In genomic region chrIV:6756374-6756773, ce11 we compare ENCODE assay signal across 3 worm cellular contexts.
A peak's percentile ranks its signal among the peaks of the same experiment; 100 is the strongest.
TF ChIP-seq lines count a peak whose summit lies in the region.

No protein-coding gene starts in this region.

TF ChIP-seq in whole organism, L1 larva, 84 proteins besides CTCF, POLR2A, EP300 and RAD21 (continued from another document and continues in another):
- TF ChIP-seq ceh-63 (GFP tag; optimal IDR thresholded peaks at IDR 0.05; lab: Kevin White, UChicago), result no peak
- peak; percentile 89 for TF ChIP-seq swsn-7 (tag; optimal IDR thresholded peaks at IDR 0.05; lab: Kevin White, UChicago)
- peak; percentile 90 for TF ChIP-seq mep-1 (tag; optimal IDR thresholded peaks at IDR 0.05; lab: Kevin White, UChicago)
- no peak for TF ChIP-seq sptf-1 (tag; optimal IDR thresholded peaks at IDR 0.05; lab: Kevin White, UChicago)
- TF ChIP-seq blmp-1 (tag; optimal IDR thresholded peaks at IDR 0.05; lab: Kevin White, UChicago), result peak; percentile 91
- no peak for TF ChIP-seq unc-98 (GFP tag; IDR thresholded peaks at IDR 0.05; lab: Robert Waterston, UW)
- no peak for TF ChIP-seq fkh-4 (tag; optimal IDR thresholded peaks at IDR 0.05; lab: Kevin White, UChicago; ENCODE audit: borderline replicate concordance)
- TF ChIP-seq nhr-12 (tag; optimal IDR thresholded peaks at IDR 0.05; lab: Kevin White, UChicago), result no peak
- peak; percentile 54 for TF ChIP-seq F16B12.6 (tag; optimal IDR thresholded peaks at IDR 0.05; lab: Kevin White, UChicago)
- TF ChIP-seq grh-1 (GFP tag; IDR thresholded peaks at IDR 0.05; lab: Robert Waterston, UW), result peak; percentile 41; the same call in 1 of the 2 replicates
- peak; percentile 66 for TF ChIP-seq snpc-4 (tag; optimal IDR thresholded peaks at IDR 0.05; lab: Kevin White, UChicago)
- no peak for TF ChIP-seq efl-3 (GFP tag; optimal IDR thresholded peaks at IDR 0.05; lab: Kevin White, UChicago)
- peak; percentile 91 for TF ChIP-seq nhr-47 (tag; optimal IDR thresholded peaks at IDR 0.05; lab: Kevin White, UChicago)
- TF ChIP-seq tlp-1 (tag; optimal IDR thresholded peaks at IDR 0.05; lab: Kevin White, UChicago), result no peak
- TF ChIP-seq nhr-237 (tag; optimal IDR thresholded peaks at IDR 0.05; lab: Kevin White, UChicago), result peak; percentile 69
- peak; percentile 37 for TF ChIP-seq ama-1 (optimal IDR thresholded peaks at IDR 0.05; lab: Kevin White, UChicago)
- no peak for TF ChIP-seq unc-62 (GFP tag; optimal IDR thresholded peaks at IDR 0.05; lab: Kevin White, UChicago)
- peak; percentile 82 to 86 for TF ChIP-seq lin-35 (GFP tag; optimal IDR thresholded peaks at IDR 0.05; lab: Kevin White, UChicago)
- TF ChIP-seq ceh-90 (tag; optimal IDR thresholded peaks at IDR 0.05; lab: Kevin White, UChicago), result peak; percentile 21
- no peak for TF ChIP-seq ets-5 (GFP tag; IDR thresholded peaks at IDR 0.05; lab: Robert Waterston, UW)
- peak; percentile 77 for TF ChIP-seq nhr-77 (tag; optimal IDR thresholded peaks at IDR 0.05; lab: Kevin White, UChicago)
- peak; percentile 15 for TF ChIP-seq aha-1 (tag; optimal IDR thresholded peaks at IDR 0.05; lab: Kevin White, UChicago)
- no peak for TF ChIP-seq ces-1 (GFP tag; optimal IDR thresholded peaks at IDR 0.05; lab: Kevin White, UChicago)
- TF ChIP-seq hlh-4 (tag; optimal IDR thresholded peaks at IDR 0.05; lab: Kevin White, UChicago), result no peak
- no peak for TF ChIP-seq C04F5.9 (tag; optimal IDR thresholded peaks at IDR 0.05; lab: Kevin White, UChicago)
- TF ChIP-seq dpl-1 (GFP tag; optimal IDR thresholded peaks at IDR 0.05; lab: Kevin White, UChicago), result peak; percentile 71 to 82 (median 75)
- TF ChIP-seq vab-15 (tag; optimal IDR thresholded peaks at IDR 0.05; lab: Kevin White, UChicago), result peak; percentile 10
- TF ChIP-seq mdl-1 (tag; optimal IDR thresholded peaks at IDR 0.05; lab: Kevin White, UChicago), result peak in 1 of 2 experiments; percentile 73
- TF ChIP-seq egl-13 (tag; optimal IDR thresholded peaks at IDR 0.05; lab: Kevin White, UChicago), result peak; percentile 88
- no peak for TF ChIP-seq pag-3 (tag; optimal IDR thresholded peaks at IDR 0.05; lab: Kevin White, UChicago; ENCODE audit: borderline replicate concordance, insufficient read depth)
- TF ChIP-seq unc-130 (tag; optimal IDR thresholded peaks at IDR 0.05; lab: Kevin White, UChicago), result peak; percentile 54
- peak; percentile 16 for TF ChIP-seq zag-1 (tag; optimal IDR thresholded peaks at IDR 0.05; lab: Kevin White, UChicago)
- TF ChIP-seq aly-2 (tag; optimal IDR thresholded peaks at IDR 0.05; lab: Kevin White, UChicago), result peak; percentile 30
- TF ChIP-seq unc-30 (tag; optimal IDR thresholded peaks at IDR 0.05; lab: Kevin White, UChicago), result no peak
- TF ChIP-seq elt-2 (tag; optimal IDR thresholded peaks at IDR 0.05; lab: Kevin White, UChicago), result peak; percentile 73
- peak; percentile 87 for TF ChIP-seq unc-86 (tag; optimal IDR thresholded peaks at IDR 0.05; lab: Kevin White, UChicago)
- TF ChIP-seq fkh-10 (GFP tag; optimal IDR thresholded peaks at IDR 0.05; lab: Kevin White, UChicago), result peak; percentile 83
- peak; percentile 76 for TF ChIP-seq lin-13 (GFP tag; optimal IDR thresholded peaks at IDR 0.05; lab: Kevin White, UChicago)
- TF ChIP-seq lin-39 (tag; optimal IDR thresholded peaks at IDR 0.05; lab: Kevin White, UChicago), result peak; percentile 21
- TF ChIP-seq nhr-90 (tag; optimal IDR thresholded peaks at IDR 0.05; lab: Kevin White, UChicago; ENCODE audit: poor library complexity), result peak; percentile 88
- peak; percentile 78 for TF ChIP-seq irx-1 (tag; optimal IDR thresholded peaks at IDR 0.05; lab: Kevin White, UChicago)
- peak; percentile 93 for TF ChIP-seq fkh-8 (tag; optimal IDR thresholded peaks at IDR 0.05; lab: Kevin White, UChicago)
- peak; percentile 44 for TF ChIP-seq mef-2 (tag; optimal IDR thresholded peaks at IDR 0.05; lab: Kevin White, UChicago)
- TF ChIP-seq snu-23 (GFP tag; optimal IDR thresholded peaks at IDR 0.05; lab: Kevin White, UChicago), result peak; percentile 92

TF ChIP-seq in whole organism, L3 larva, 47 proteins besides CTCF, POLR2A, EP300 and RAD21 (continued from another document):
- TF ChIP-seq nhr-25 (tag; optimal IDR thresholded peaks at IDR 0.05; lab: Kevin White, UChicago), result peak; percentile 57
- TF ChIP-seq lin-15B (tag; optimal IDR thresholded peaks at IDR 0.05; lab: Kevin White, UChicago), result peak; percentile 78
- peak; percentile 63 for TF ChIP-seq ceh-16 (tag; optimal IDR thresholded peaks at IDR 0.05; lab: Kevin White, UChicago)
- no peak for TF ChIP-seq mml-1 (tag; optimal IDR thresholded peaks at IDR 0.05; lab: Kevin White, UChicago)
- no peak for TF ChIP-seq ceh-9 (tag; optimal IDR thresholded peaks at IDR 0.05; lab: Kevin White, UChicago)
- peak; percentile 48 for TF ChIP-seq R02D3.7 (tag; optimal IDR thresholded peaks at IDR 0.05; lab: Kevin White, UChicago)
- TF ChIP-seq eor-1 (tag; optimal IDR thresholded peaks at IDR 0.05; lab: Kevin White, UChicago), result no peak
- TF ChIP-seq pha-4 (tag; optimal IDR thresholded peaks at IDR 0.05; lab: Kevin White, UChicago), result peak; percentile 89
- TF ChIP-seq unc-62 (GFP tag; optimal IDR thresholded peaks at IDR 0.05; lab: Kevin White, UChicago), result peak; percentile 58
- no peak for TF ChIP-seq nhr-11 (tag; optimal IDR thresholded peaks at IDR 0.05; lab: Kevin White, UChicago)
- no peak for TF ChIP-seq ZK546.5 (tag; optimal IDR thresholded peaks at IDR 0.05; lab: Kevin White, UChicago)
- TF ChIP-seq nhr-237 (tag; optimal IDR thresholded peaks at IDR 0.05; lab: Kevin White, UChicago), result no peak
- TF ChIP-seq nhr-77 (tag; optimal IDR thresholded peaks at IDR 0.05; lab: Kevin White, UChicago), result peak; percentile 10
- peak; percentile 47 for TF ChIP-seq zag-1 (tag; optimal IDR thresholded peaks at IDR 0.05; lab: Kevin White, UChicago)
- peak; percentile 71 for TF ChIP-seq egl-5 (tag; optimal IDR thresholded peaks at IDR 0.05; lab: Kevin White, UChicago)
- TF ChIP-seq hmg-11 (tag; optimal IDR thresholded peaks at IDR 0.05; lab: Kevin White, UChicago), result peak; percentile 95
- peak; percentile 74 for TF ChIP-seq lin-39 (tag; optimal IDR thresholded peaks at IDR 0.05; lab: Kevin White, UChicago)
- TF ChIP-seq daf-12 (tag; optimal IDR thresholded peaks at IDR 0.05; lab: Kevin White, UChicago), result no peak
- TF ChIP-seq ztf-11 (tag; optimal IDR thresholded peaks at IDR 0.05; lab: Kevin White, UChicago), result no peak
- TF ChIP-seq fkh-10 (GFP tag; optimal IDR thresholded peaks at IDR 0.05; lab: Kevin White, UChicago), result peak; percentile 76
- peak; percentile 92 for TF ChIP-seq nfya-1 (tag; optimal IDR thresholded peaks at IDR 0.05; lab: Kevin White, UChicago; ENCODE audit: insufficient read depth)
- peak; percentile 68 for TF ChIP-seq lsy-12 (tag; optimal IDR thresholded peaks at IDR 0.05; lab: Kevin White, UChicago)
- TF ChIP-seq elt-1 (tag; optimal IDR thresholded peaks at IDR 0.05; lab: Kevin White, UChicago), result peak; percentile 14
- peak; percentile 68 for TF ChIP-seq ama-1 (optimal IDR thresholded peaks at IDR 0.05; lab: Kevin White, UChicago)
- TF ChIP-seq ceh-82 (tag; optimal IDR thresholded peaks at IDR 0.05; lab: Kevin White, UChicago), result no peak
- TF ChIP-seq nhr-23 (tag; optimal IDR thresholded peaks at IDR 0.05; lab: Kevin White, UChicago), result peak; percentile 90
- TF ChIP-seq ztf-4 (tag; optimal IDR thresholded peaks at IDR 0.05; lab: Kevin White, UChicago), result no peak
- TF ChIP-seq nhr-28 (tag; optimal IDR thresholded peaks at IDR 0.05; lab: Kevin White, UChicago), result no peak

TF ChIP-seq in whole organism, young adult, 124 proteins besides CTCF, POLR2A, EP300 and RAD21 (continued from another document and continues in another):
- TF ChIP-seq ama-1 (optimal IDR thresholded peaks at IDR 0.05; lab: Kevin White, UChicago) (no peak), ama-1 (GFP tag; optimal IDR thresholded peaks at IDR 0.05; lab: Kevin White, UChicago) (peak in 1 of 2 experiments; percentile 39), pbrm-1 (GFP tag; IDR thresholded peaks at IDR 0.05; lab: Robert Waterston, UW) (peak; percentile 93), snpc-4 (GFP tag; optimal IDR thresholded peaks at IDR 0.05; lab: Kevin White, UChicago) (peak; percentile 84), snpc-4 (tag; optimal IDR thresholded peaks at IDR 0.05; lab: Kevin White, UChicago) (peak; percentile 80 to 92 (median 85)), F23B12.7 (tag; optimal IDR thresholded peaks at IDR 0.05; lab: Kevin White, UChicago; ENCODE audit: insufficient read depth) (peak; percentile 85), ccch-3 (GFP tag; optimal IDR thresholded peaks at IDR 0.05; lab: Kevin White, UChicago) (no peak), tbx-9 (tag; optimal IDR thresholded peaks at IDR 0.05; lab: Kevin White, UChicago; ENCODE audit: borderline replicate concordance) (no peak), repo-1 (tag; optimal IDR thresholded peaks at IDR 0.05; lab: Kevin White, UChicago) (peak; percentile 70), madf-6 (GFP tag; IDR thresholded peaks at IDR 0.05; lab: Robert Waterston, UW) (peak; percentile 99), Y53F4B.3 (GFP tag; IDR thresholded peaks at IDR 0.05; lab: Robert Waterston, UW) (no peak; the same call in 1 of the 2 replicates), F37B4.10 (GFP tag; IDR thresholded peaks at IDR 0.05; lab: Robert Waterston, UW) (no peak), ztf-3 (GFP tag; optimal IDR thresholded peaks at IDR 0.05; lab: Kevin White, UChicago) (no peak), tbp1 (GFP tag; optimal IDR thresholded peaks at IDR 0.05; lab: Kevin White, UChicago) (peak; percentile 75), attf-5 (GFP tag; optimal IDR thresholded peaks at IDR 0.05; lab: Kevin White, UChicago) (peak; percentile 93), ztf-28 (GFP tag; IDR thresholded peaks at IDR 0.05; lab: Robert Waterston, UW) (no peak), lag-1 (GFP tag; IDR thresholded peaks at IDR 0.05; lab: Robert Waterston, UW) (no peak), hsf-1 (GFP tag; IDR thresholded peaks at IDR 0.05; lab: Robert Waterston, UW) (peak; percentile 87), hmg-1.2 (GFP tag; IDR thresholded peaks at IDR 0.05; lab: Robert Waterston, UW) (peak; percentile 87), ceh-79 (tag; optimal IDR thresholded peaks at IDR 0.05; lab: Kevin White, UChicago) (no peak), ets-4 (GFP tag; optimal IDR thresholded peaks at IDR 0.05; lab: Kevin White, UChicago) (peak; percentile 28), hrde-1 (tag; optimal IDR thresholded peaks at IDR 0.05; lab: Kevin White, UChicago; ENCODE audit: borderline replicate concordance) (peak; percentile 55), B0035.1 (tag; optimal IDR thresholded peaks at IDR 0.05; lab: Kevin White, UChicago) (no peak), ceh-58 (GFP tag; IDR thresholded peaks at IDR 0.05; lab: Robert Waterston, UW) (no peak), cebp-1 (GFP tag; IDR thresholded peaks at IDR 0.05; lab: Robert Waterston, UW) (peak; percentile 92), cebp-1 (tag; optimal IDR thresholded peaks at IDR 0.05; lab: Kevin White, UChicago) (peak; percentile 98), tlf-1 (GFP tag; optimal IDR thresholded peaks at IDR 0.05; lab: Kevin White, UChicago) (peak; percentile 91), ztf-22 (GFP tag; optimal IDR thresholded peaks at IDR 0.05; lab: Kevin White, UChicago) (peak; percentile 60), hmg-20 (GFP tag; IDR thresholded peaks at IDR 0.05; lab: Robert Waterston, UW) (peak; percentile 87), mes-4 (tag; optimal IDR thresholded peaks at IDR 0.05; lab: Kevin White, UChicago) (no peak), cebp-2 (GFP tag; IDR thresholded peaks at IDR 0.05; lab: Robert Waterston, UW) (0 out of 2 replicates have a peak, but pooled peaks have one; percentile 45), aptf-2 (GFP tag; conservative IDR thresholded peaks at IDR 0.05; lab: Robert Waterston, UW) (0 out of 2 replicates have a peak, but pooled peaks have one; percentile 67), rpc-1 (optimal IDR thresholded peaks at IDR 0.05; lab: Kevin White, UChicago) (peak; percentile 37), rpc-1 (tag; optimal IDR thresholded peaks at IDR 0.05; lab: Kevin White, UChicago) (no peak), B0261.1 (tag; optimal IDR thresholded peaks at IDR 0.05; lab: Kevin White, UChicago) (peak; percentile 11), hlh-12 (tag; optimal IDR thresholded peaks at IDR 0.05; lab: Kevin White, UChicago) (no peak), nfya-2 (GFP tag; IDR thresholded peaks at IDR 0.05; lab: Robert Waterston, UW) (no peak), rcor-1 (GFP tag; IDR thresholded peaks at IDR 0.05; lab: Robert Waterston, UW) (peak; percentile 96), ztf-26 (tag; optimal IDR thresholded peaks at IDR 0.05; lab: Kevin White, UChicago) (no peak), D2030.7 (GFP tag; IDR thresholded peaks at IDR 0.05; lab: Robert Waterston, UW) (peak; percentile 96), him-1 (tag; optimal IDR thresholded peaks at IDR 0.05; lab: Kevin White, UChicago) (peak; percentile 59), somi-1 (GFP tag; optimal IDR thresholded peaks at IDR 0.05; lab: Kevin White, UChicago) (peak; percentile 11), Y95B8A.8 (GFP tag; IDR thresholded peaks at IDR 0.05; lab: Robert Waterston, UW) (peak; percentile 93), ztf-25 (GFP tag; IDR thresholded peaks at IDR 0.05; lab: Robert Waterston, UW) (peak; percentile 88), snpc-1.3 (tag; optimal IDR thresholded peaks at IDR 0.05; lab: Kevin White, UChicago; ENCODE audit: insufficient read depth) (peak; percentile 91), unc-62 (GFP tag; optimal IDR thresholded peaks at IDR 0.05; lab: Kevin White, UChicago) (no peak), chd-7 (tag; optimal IDR thresholded peaks at IDR 0.05; lab: Kevin White, UChicago) (peak; percentile 62), bed-2 (GFP tag; IDR thresholded peaks at IDR 0.05; lab: Robert Waterston, UW) (peak; percentile 66; the same call in 1 of the 2 replicates), snpc-1.1 (tag; optimal IDR thresholded peaks at IDR 0.05; lab: Kevin White, UChicago; ENCODE audit: insufficient read depth) (peak; percentile 85), F55B11.4 (tag; optimal IDR thresholded peaks at IDR 0.05; lab: Kevin White, UChicago; ENCODE audit: borderline replicate concordance, insufficient read depth) (no peak), xnd-1 (tag; optimal IDR thresholded peaks at IDR 0.05; lab: Kevin White, UChicago) (peak; percentile 96), nhr-179 (tag; optimal IDR thresholded peaks at IDR 0.05; lab: Kevin White, UChicago) (no peak), sdz-38 (tag; optimal IDR thresholded peaks at IDR 0.05; lab: Kevin White, UChicago) (no peak), C17E4.6 (GFP tag; IDR thresholded peaks at IDR 0.05; lab: Robert Waterston, UW) (peak; percentile 89), ceh-40 (GFP tag; IDR thresholded peaks at IDR 0.05; lab: Robert Waterston, UW) (0 out of 2 replicates have a peak, but pooled peaks have one; percentile 61), efl-1 (GFP tag; optimal IDR thresholded peaks at IDR 0.05; lab: Kevin White, UChicago) (peak; percentile 99), ceh-91 (GFP tag; IDR thresholded peaks at IDR 0.05; lab: Robert Waterston, UW) (peak; percentile 94), dpl-1 (GFP tag; optimal IDR thresholded peaks at IDR 0.05; lab: Kevin White, UChicago) (peak; percentile 98), F33H1.4 (GFP tag; IDR thresholded peaks at IDR 0.05; lab: Robert Waterston, UW) (peak; percentile 86), ZK185.1 (tag; optimal IDR thresholded peaks at IDR 0.05; lab: Kevin White, UChicago; ENCODE audit: poor library complexity, severe bottlenecking) (peak; percentile 80), F39B2.1 (GFP tag; IDR thresholded peaks at IDR 0.05; lab: Robert Waterston, UW) (peak; percentile 39; the same call in 1 of the 2 replicates), Y56A3A.18 (GFP tag; IDR thresholded peaks at IDR 0.05; lab: Robert Waterston, UW) (peak; percentile 81; the same call in 1 of the 2 replicates), F49E8.2 (tag; optimal IDR thresholded peaks at IDR 0.05; lab: Kevin White, UChicago; ENCODE audit: insufficient read depth) (peak; percentile 80), madf-8 (GFP tag; conservative IDR thresholded peaks at IDR 0.05; lab: Robert Waterston, UW) (peak; percentile 97), nhr-120 (GFP tag; IDR thresholded peaks at IDR 0.05; lab: Robert Waterston, UW) (no peak), akir-1 (GFP tag; optimal IDR thresholded peaks at IDR 0.05; lab: Kevin White, UChicago) (no peak), nfyb-1 (GFP tag; IDR thresholded peaks at IDR 0.05; lab: Robert Waterston, UW) (peak; percentile 91), nhr-80 (tag; optimal IDR thresholded peaks at IDR 0.05; lab: Kevin White, UChicago) (peak; percentile 85)
